Fruit fly (Drosophila melanogaster) whole organism: Measurements from ENCODE around the gene CG6055.

ENCODE experiments used
- CG8478 ChIP-seq: fragments of >200 bp; optimal IDR thresholded peaks from 2 replicates; lab custom pipeline; 2018; ENCODE audit warnings: inconsistent platforms
- Dll ChIP-seq: fragments of >200 bp; optimal IDR thresholded peaks from 2 replicates; lab custom pipeline; 2017
- EcR ChIP-seq, 2 experiments: fragments of >200 bp; optimal IDR thresholded peaks; 2 replicates each; lab custom pipeline; 2017; ENCODE audit warnings: missing biosample characterization in 2 of 2, missing genetic modification characterization in 2 of 2, missing genetic modification reagents in 2 of 2
- pan ChIP-seq: fragments of >200 bp; optimal IDR thresholded peaks from 2 replicates; lab custom pipeline; 2017
- psq ChIP-seq: fragments of >200 bp; optimal IDR thresholded peaks from 2 replicates; lab custom pipeline; 2017
- usp ChIP-seq: fragments of >200 bp; optimal IDR thresholded peaks from 2 replicates; lab custom pipeline; 2017; ENCODE audit warnings: missing biosample characterization, missing genetic modification characterization, mixed read lengths

The CG6055 gene

dm6 chr2L:7426326-7427066 is 39.8 kb upstream of the CG6055 start, which contains the start of gene muc:
Gene muc, plus strand, starts transcription at chr2L:7426866.
- TF ChIP-seq EcR (GFP tag; optimal IDR thresholded peaks at IDR 0.05; lab: Kevin White, UChicago) (no peak), pan (lab: Kevin White, UChicago) (no peak), usp (GFP tag; lab: Kevin White, UChicago) (no peak), CG8478 (lab: Kevin White, UChicago) (no peak), psq (no peak), Dll (no peak)

- TF ChIP-seq pan (lab: Kevin White, UChicago) (no peak), usp (GFP tag; lab: Kevin White, UChicago) (no peak), CG8478 (lab: Kevin White, UChicago) (no peak), EcR (GFP tag; optimal IDR thresholded peaks at IDR 0.05; lab: Kevin White, UChicago) (no peak), psq (no peak), Dll (no peak)
These were observed 39.1 kb upstream of the CG6055 start for dm6 chr2L:7427067-7427785.

dm6 chr2L:7427786-7428137 is 38.6 kb upstream of the CG6055 start:
- TF ChIP-seq EcR (GFP tag; optimal IDR thresholded peaks at IDR 0.05; lab: Kevin White, UChicago) (no peak), pan (lab: Kevin White, UChicago) (peak; percentile 51), usp (GFP tag; lab: Kevin White, UChicago) (no peak)

- TF ChIP-seq CG8478 (lab: Kevin White, UChicago), result no peak
- TF ChIP-seq Dll, result no peak
- no peak for TF ChIP-seq EcR (GFP tag; optimal IDR thresholded peaks at IDR 0.05; lab: Kevin White, UChicago)
- TF ChIP-seq psq, result no peak
- no peak for TF ChIP-seq usp (GFP tag; lab: Kevin White, UChicago)
- no peak for TF ChIP-seq pan (lab: Kevin White, UChicago)
These were observed 36.0 kb upstream of the CG6055 start for dm6 chr2L:7430313-7430712.

DNA sequence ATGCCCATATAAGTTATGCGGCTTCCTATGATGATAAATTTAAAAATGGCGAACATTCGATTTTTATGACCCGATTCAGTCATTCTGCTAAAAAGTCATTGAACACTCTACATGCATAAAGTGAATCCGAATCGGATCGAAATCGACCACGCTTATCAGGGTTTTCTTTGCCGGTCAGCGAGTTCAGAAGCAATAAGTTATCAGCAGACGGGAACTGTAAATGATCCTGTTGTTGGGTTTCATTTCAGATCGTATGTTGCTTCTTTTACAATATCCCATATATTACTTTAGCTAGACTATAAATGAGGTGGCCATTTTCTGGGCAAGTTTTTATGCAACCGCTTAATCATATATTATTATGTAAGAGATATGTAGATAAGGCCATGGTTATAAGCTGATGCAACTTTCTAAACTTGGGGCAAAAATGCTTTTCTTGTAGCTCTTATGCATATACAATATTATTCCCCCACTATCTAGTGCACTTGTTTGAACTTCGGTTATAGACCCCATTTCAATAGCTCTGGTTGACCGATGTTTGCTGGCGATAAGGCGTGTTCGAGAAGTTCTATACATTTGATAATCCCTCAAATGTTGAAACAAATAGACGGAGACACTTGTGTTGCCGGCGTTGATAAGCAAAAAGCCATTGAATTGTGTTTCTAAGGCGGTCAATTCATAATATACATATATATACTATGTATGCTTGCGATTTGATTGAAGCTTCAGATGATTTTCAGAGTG is 34.3 kb upstream of the CG6055 start:
- TF ChIP-seq Dll (no peak), CG8478 (lab: Kevin White, UChicago) (no peak)

DNA sequence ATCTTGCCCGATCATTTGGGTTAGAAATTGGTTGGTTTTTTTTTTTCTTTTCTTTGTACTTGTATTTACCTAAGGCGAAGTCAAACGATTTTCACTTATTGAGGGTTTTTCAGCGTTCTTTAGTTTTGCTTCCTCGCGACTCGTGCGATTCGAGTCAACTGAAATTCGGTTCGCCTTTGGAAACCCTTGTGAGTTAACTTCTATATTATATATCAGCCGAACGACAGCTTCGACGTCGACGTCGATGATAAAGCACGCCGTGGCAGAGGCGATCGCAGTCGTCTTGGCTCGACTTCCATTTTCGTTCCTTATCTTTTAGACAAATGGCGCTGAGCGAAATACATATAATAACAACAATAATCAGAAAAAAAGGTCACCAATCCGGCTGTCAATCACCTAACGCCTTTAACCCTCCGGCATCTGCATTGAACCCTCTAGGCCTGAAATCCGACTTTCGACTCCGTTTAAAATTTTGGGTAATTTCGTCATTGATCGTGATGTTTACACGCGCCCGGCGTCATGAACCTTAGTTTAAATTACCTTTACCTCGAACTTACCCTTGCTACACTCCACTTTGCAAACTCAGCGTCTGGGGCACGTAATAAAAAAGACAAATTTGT is 32.9 kb upstream of the CG6055 start, which contains the start of gene CG5958:
Gene CG5958 (minus strand): TSS at position 180 of the 620 bp plus-strand sequence.
- TF ChIP-seq usp (GFP tag; lab: Kevin White, UChicago) (no peak), psq (no peak)

- TF ChIP-seq usp (GFP tag; lab: Kevin White, UChicago), result no peak
- TF ChIP-seq EcR (GFP tag; optimal IDR thresholded peaks at IDR 0.05; lab: Kevin White, UChicago), result no peak
- no peak for TF ChIP-seq Dll
- no peak for TF ChIP-seq psq
- no peak for TF ChIP-seq pan (lab: Kevin White, UChicago)
- no peak for TF ChIP-seq CG8478 (lab: Kevin White, UChicago)
These were observed 32.2 kb upstream of the CG6055 start for dm6 chr2L:7433957-7434736.

- TF ChIP-seq CG8478 (lab: Kevin White, UChicago) (no peak), pan (lab: Kevin White, UChicago) (no peak)
These were observed 31.5 kb upstream of the CG6055 start for dm6 chr2L:7434737-7435356.

- no peak for TF ChIP-seq pan (lab: Kevin White, UChicago)
These were observed 30.9 kb upstream of the CG6055 start for dm6 chr2L:7435475-7435874.

- TF ChIP-seq CG8478 (lab: Kevin White, UChicago), result no peak
- TF ChIP-seq usp (GFP tag; lab: Kevin White, UChicago), result no peak
- TF ChIP-seq Dll, result no peak
- no peak for TF ChIP-seq EcR (GFP tag; optimal IDR thresholded peaks at IDR 0.05; lab: Kevin White, UChicago)
- TF ChIP-seq psq, result no peak
- TF ChIP-seq pan (lab: Kevin White, UChicago), result no peak
These were observed 29.6 kb upstream of the CG6055 start for dm6 chr2L:7436492-7437324.

dm6 chr2L:7437325-7437707 is 29.0 kb upstream of the CG6055 start, which contains the start of gene CG5973:
Gene CG5973, plus strand, starts transcription at chr2L:7437492.
- TF ChIP-seq psq (no peak), CG8478 (lab: Kevin White, UChicago) (no peak), Dll (no peak), pan (lab: Kevin White, UChicago) (no peak), usp (GFP tag; lab: Kevin White, UChicago) (no peak), EcR (GFP tag; optimal IDR thresholded peaks at IDR 0.05; lab: Kevin White, UChicago) (no peak)
